Fruit fly (Drosophila melanogaster) Kc167 (cell line): ENCODE data around the gene Exo70.

ENCODE experiments used
- h ChIP-seq: fragments of >200 bp; optimal IDR thresholded peaks from 3 replicates; lab custom pipeline; 2018; ENCODE audit warnings: missing external identifiers
- psq ChIP-seq: fragments of >200 bp; optimal IDR thresholded peaks from 2 replicates; lab custom pipeline; 2017; ENCODE audit warnings: missing external identifiers

DNA sequence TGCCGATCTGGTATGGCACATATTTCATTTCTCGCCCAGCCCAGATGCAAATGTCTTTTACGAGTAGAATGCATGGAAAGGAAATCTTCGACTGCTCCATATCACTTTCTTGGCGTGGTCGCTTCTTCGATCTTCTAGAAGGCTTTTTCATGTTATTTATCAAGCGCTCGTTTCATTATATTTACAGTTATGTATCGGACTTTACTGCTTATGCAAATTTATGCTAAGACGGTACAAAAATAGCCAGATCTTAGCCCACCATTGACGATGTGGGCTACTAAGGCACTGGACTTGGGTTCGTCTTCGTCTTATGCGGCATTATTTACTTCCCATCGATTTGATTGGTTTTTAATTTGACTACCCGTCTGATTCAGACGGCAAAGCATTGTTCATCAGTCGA lies 48.4 kb upstream of the Exo70 start:
- TF ChIP-seq h, result no peak
- TF ChIP-seq psq (lab: Kevin White, UChicago), result no peak
